Fruit fly (Drosophila melanogaster): Measurements from ENCODE around the gene Tep3.

DNA sequence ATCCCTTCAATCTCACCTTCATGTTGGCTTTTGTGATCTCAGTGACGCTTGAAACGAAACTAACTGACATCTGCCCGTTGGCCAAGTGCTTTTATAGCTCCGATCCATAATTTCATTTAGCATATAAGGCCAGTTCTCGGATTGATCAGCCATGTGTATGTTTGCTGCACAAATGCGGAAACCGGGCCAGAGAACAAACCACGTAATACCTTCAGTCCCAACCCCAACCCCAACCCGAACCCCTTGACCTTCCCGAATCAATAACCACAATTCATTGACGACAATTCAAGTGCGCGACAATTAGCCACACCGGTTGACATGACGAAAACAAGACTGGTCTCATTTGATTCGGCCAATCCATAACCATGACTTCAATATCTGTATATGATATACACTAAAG, 50.5 kb downstream of the Tep3 start, which contains the start of gene CG7203:
- TF ChIP-seq CG10631 (GFP tag; optimal IDR thresholded peaks at IDR 0.05) (no peak), Met (GFP tag; optimal IDR thresholded peaks at IDR 0.05) (no peak), Hr4 (GFP tag; optimal IDR thresholded peaks at IDR 0.05) (no peak), Blimp-1 (GFP tag; optimal IDR thresholded peaks at IDR 0.05) (no peak), dac (GFP tag; optimal IDR thresholded peaks at IDR 0.05) (no peak), pdm3 (GFP tag; optimal IDR thresholded peaks at IDR 0.05) (no peak), Hr39 (GFP tag; optimal IDR thresholded peaks at IDR 0.05) (no peak)

All from whole organism, prepupa.